Fruit fly (Drosophila melanogaster): Measurements from ENCODE around the gene CG31668.

CG31668 gene

DNA sequence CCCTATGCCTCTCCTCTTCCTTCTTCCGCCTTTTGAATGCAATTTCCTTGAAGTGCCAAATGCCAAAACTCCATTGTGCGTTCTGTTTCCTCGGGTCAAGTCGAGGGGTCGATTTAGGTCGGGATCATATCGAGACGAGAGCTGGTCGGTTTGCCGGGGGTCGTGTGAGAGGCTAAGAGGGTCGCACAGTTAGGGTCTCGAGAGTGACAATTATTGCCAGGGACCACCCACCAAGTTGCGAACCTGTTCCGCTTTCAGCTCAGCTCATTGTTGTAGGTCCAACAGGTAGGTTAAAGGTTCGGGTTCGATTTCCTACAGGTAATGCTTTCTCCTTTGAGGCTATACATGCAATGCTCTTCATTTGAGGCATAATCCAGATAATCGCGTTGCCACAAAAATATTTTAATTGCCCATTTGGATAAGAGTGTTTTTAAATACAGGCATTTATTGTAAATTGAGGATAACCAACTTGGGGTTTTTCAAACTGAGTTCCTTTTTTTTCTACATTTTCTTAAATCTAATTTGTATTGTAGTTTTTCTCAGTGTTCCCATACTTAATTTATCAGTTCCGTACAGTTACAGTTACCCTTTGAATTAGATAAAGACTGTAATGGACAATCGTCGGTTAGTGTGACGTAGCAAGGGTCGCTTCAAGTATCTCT, 33.4 kb downstream of the CG31668 start (continued):
- TF ChIP-seq CG33557 (GFP tag; optimal IDR thresholded peaks at IDR 0.05) (no peak), CG13624 (GFP tag; optimal IDR thresholded peaks at IDR 0.05) (peak; percentile 8), C15 (GFP tag; IDR thresholded peaks at IDR 0.05) (no peak), dmrt11E (tag; optimal IDR thresholded peaks at IDR 0.05) (peak; percentile 4), phol (tag; optimal IDR thresholded peaks at IDR 0.05) (peak; percentile 7), ash1 (GFP tag; optimal IDR thresholded peaks at IDR 0.05) (no peak), fd64A (GFP tag; optimal IDR thresholded peaks at IDR 0.05) (no peak), Xrp1 (GFP tag; IDR thresholded peaks at IDR 0.05) (peak; percentile 21; the same call in 1 of the 2 replicates), CG7839 (tag; optimal IDR thresholded peaks at IDR 0.05) (peak; percentile 4), pros (GFP tag; optimal IDR thresholded peaks at IDR 0.05) (peak; percentile 38), D (optimal IDR thresholded peaks at IDR 0.05) (peak; percentile 98), D (GFP tag; optimal IDR thresholded peaks at IDR 0.05) (no peak), CG8089 (GFP tag; optimal IDR thresholded peaks at IDR 0.05) (no peak), CG18262 (tag; optimal IDR thresholded peaks at IDR 0.05) (peak; percentile 34), sens (GFP tag) (peak; percentile 75), tll (GFP tag; optimal IDR thresholded peaks at IDR 0.05) (no peak), lola (GFP tag; optimal IDR thresholded peaks at IDR 0.05) (peak in 1 of 3 experiments; percentile 3), Asciz (GFP tag; optimal IDR thresholded peaks at IDR 0.05) (no peak), Hr51 (GFP tag; optimal IDR thresholded peaks at IDR 0.05) (peak in 1 of 2 experiments; percentile 13), CG4328 (GFP tag; optimal IDR thresholded peaks at IDR 0.05) (no peak), Pdp1 (GFP tag; optimal IDR thresholded peaks at IDR 0.05) (peak in 1 of 2 experiments; percentile 37), grn (GFP tag; optimal IDR thresholded peaks at IDR 0.05) (peak; percentile 4), CG4360 (GFP tag; IDR thresholded peaks at IDR 0.05) (0 out of 2 replicates have a peak, but pooled peaks have one; percentile 16), bsh (GFP tag; optimal IDR thresholded peaks at IDR 0.05) (peak in 1 of 2 experiments; percentile 36), psq (GFP tag; optimal IDR thresholded peaks at IDR 0.05) (no peak), Ptx1 (GFP tag; IDR thresholded peaks at IDR 0.05) (peak; percentile 33; the same call in 1 of the 2 replicates), MBD-R2 (GFP tag; IDR thresholded peaks at IDR 0.05) (no peak), Ssrp (tag; optimal IDR thresholded peaks at IDR 0.05) (no peak), nmo (GFP tag; optimal IDR thresholded peaks at IDR 0.05) (no peak), CG17359 (tag; optimal IDR thresholded peaks at IDR 0.05) (no peak), CG9215 (GFP tag; IDR thresholded peaks at IDR 0.05) (no peak), ERR (GFP tag; optimal IDR thresholded peaks at IDR 0.05) (no peak), CG15479 (GFP tag; optimal IDR thresholded peaks at IDR 0.05) (peak; percentile 92), CG11093 (GFP tag; IDR thresholded peaks at IDR 0.05) (no peak), nau (GFP tag; optimal IDR thresholded peaks at IDR 0.05) (no peak), hb (GFP tag; IDR thresholded peaks at IDR 0.05; ENCODE audit: partially characterized antibody) (no peak), CG2889 (GFP tag; IDR thresholded peaks at IDR 0.05) (no peak), Adf1 (GFP tag; IDR thresholded peaks at IDR 0.05) (no peak), gsb (GFP tag; IDR thresholded peaks at IDR 0.05) (no peak), zen (tag; optimal IDR thresholded peaks at IDR 0.05) (peak; percentile 54), ci (GFP tag; IDR thresholded peaks at IDR 0.05) (0 out of 3 replicates have a peak, but pooled peaks have one; percentile 8), jing (GFP tag; optimal IDR thresholded peaks at IDR 0.05) (no peak), crol (GFP tag; IDR thresholded peaks at IDR 0.05) (no peak), kni (GFP tag; optimal IDR thresholded peaks at IDR 0.05) (peak; percentile 4), Hr3 (GFP tag; optimal IDR thresholded peaks at IDR 0.05) (no peak), tx (GFP tag; optimal IDR thresholded peaks at IDR 0.05) (no peak), gem (tag; optimal IDR thresholded peaks at IDR 0.05) (peak; percentile 49), Six4 (GFP tag; optimal IDR thresholded peaks at IDR 0.05) (no peak)
